Worm (Caenorhabditis elegans): Measurements from ENCODE around the gene F08F3.10.

DNA sequence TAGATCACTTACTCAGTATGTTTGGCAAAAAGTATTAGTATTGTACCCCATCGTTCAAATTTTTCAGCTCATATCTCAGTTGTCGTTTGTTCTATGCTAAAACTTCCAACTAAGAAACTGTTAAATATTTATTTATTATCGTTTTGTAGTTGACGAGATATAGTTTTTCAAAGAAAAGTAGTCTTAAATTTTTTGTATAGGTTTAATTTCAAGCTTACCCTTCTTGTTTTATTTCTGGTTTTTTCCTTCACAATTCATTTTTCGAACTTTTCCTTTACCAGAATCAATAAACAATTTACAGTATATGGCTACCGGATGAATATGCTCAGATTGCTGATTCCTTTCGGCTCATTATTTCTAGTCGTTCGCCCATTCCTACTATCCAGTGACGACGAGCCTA, 32.7 kb downstream of the F08F3.10 start, which contains the start of gene F08F3.1:
- TF ChIP-seq zag-1 (tag; optimal IDR thresholded peaks at IDR 0.05) (no peak), nhr-11 (tag; optimal IDR thresholded peaks at IDR 0.05) (no peak), unc-55 (GFP tag; optimal IDR thresholded peaks at IDR 0.05) (no peak), mab-5 (tag; optimal IDR thresholded peaks at IDR 0.05) (no peak)

All from whole organism, L2 larva.